Fruit fly (Drosophila melanogaster): ENCODE data around the gene Cph.

The Cph gene

DNA sequence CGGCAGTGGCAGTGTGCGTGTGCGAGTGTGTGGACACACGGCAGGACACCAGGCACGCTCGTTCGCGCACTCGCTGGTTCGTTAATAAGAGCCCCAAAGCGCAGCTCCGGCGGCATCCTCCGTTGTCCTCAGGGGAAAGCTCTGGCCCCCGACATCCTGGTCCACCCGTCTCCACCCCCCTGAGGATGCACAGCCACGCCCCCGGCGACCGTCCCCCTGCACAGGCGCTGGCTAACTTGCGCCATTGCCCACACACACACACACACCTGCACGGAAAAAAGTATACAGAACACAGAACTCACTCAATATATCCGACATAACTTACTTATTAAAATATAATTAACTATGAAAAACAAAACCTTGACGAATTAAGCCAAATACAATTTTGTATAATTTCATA lies 108.5 kb downstream of the Cph start:
- TF ChIP-seq CG34422 (GFP tag; IDR thresholded peaks at IDR 0.05) (no peak), BEAF-32 (GFP tag; optimal IDR thresholded peaks at IDR 0.05) (no peak), tgo (GFP tag; IDR thresholded peaks at IDR 0.05) (no peak), Xrp1 (GFP tag; IDR thresholded peaks at IDR 0.05) (no peak), Opbp (GFP tag; IDR thresholded peaks at IDR 0.05; ENCODE audit: partially characterized antibody) (no peak), ssp (GFP tag; IDR thresholded peaks at IDR 0.05) (no peak), wdn (GFP tag; IDR thresholded peaks at IDR 0.05) (no peak), Dfd (GFP tag; optimal IDR thresholded peaks at IDR 0.05) (no peak), onecut (GFP tag; IDR thresholded peaks at IDR 0.05) (no peak), phol (tag; optimal IDR thresholded peaks at IDR 0.05) (no peak), otp (GFP tag; IDR thresholded peaks at IDR 0.05) (no peak), Stat92E (GFP tag; optimal IDR thresholded peaks at IDR 0.05) (no peak), CG8478 (optimal IDR thresholded peaks at IDR 0.05) (no peak), eve (GFP tag; optimal IDR thresholded peaks at IDR 0.05) (no peak), CG17829 (tag; optimal IDR thresholded peaks at IDR 0.05) (no peak), Myb (GFP tag; optimal IDR thresholded peaks at IDR 0.05) (no peak)

DNA sequence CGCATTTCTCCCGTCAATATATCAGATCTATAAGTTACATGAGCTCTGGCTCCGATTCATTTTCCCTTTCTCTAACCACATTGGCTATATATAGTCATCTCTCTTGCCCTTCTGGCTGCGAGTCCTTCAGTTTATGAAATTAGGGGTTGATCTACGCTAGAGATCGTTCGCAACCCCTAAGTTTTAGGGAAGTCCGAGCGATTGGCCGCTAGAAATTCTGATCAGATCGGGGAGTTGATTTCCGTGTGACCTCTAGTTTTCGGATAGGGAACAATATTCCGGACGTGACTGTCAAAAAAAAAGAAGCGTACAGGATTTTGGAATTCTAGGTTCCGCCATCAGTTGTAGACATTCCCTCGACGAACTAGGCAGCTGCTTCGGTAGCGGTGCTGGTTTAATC lies 114.9 kb downstream of the Cph start:
- TF ChIP-seq twi (tag; optimal IDR thresholded peaks at IDR 0.05) (no peak), Nf-YC (tag; optimal IDR thresholded peaks at IDR 0.05) (peak; percentile 80), row (GFP tag; IDR thresholded peaks at IDR 0.05) (no peak), ssp (GFP tag; IDR thresholded peaks at IDR 0.05) (no peak), CG18262 (tag; optimal IDR thresholded peaks at IDR 0.05) (no peak), Nf-YB (GFP tag; optimal IDR thresholded peaks at IDR 0.05) (peak; percentile 90), ap (GFP tag; IDR thresholded peaks at IDR 0.05) (no peak), fd64A (GFP tag; optimal IDR thresholded peaks at IDR 0.05) (no peak), CG3407 (GFP tag; optimal IDR thresholded peaks at IDR 0.05) (no peak), da (GFP tag; optimal IDR thresholded peaks at IDR 0.05) (no peak), CG10321 (GFP tag; IDR thresholded peaks at IDR 0.05) (peak; percentile 57; the same call in 1 of the 2 replicates), CG1602 (GFP tag; optimal IDR thresholded peaks at IDR 0.05) (no peak), vnd (GFP tag; IDR thresholded peaks at IDR 0.05; ENCODE audit: partially characterized antibody) (no peak), CG15073 (GFP tag; optimal IDR thresholded peaks at IDR 0.05) (peak; percentile 93), CG4617 (GFP tag; optimal IDR thresholded peaks at IDR 0.05; ENCODE audit: borderline replicate concordance) (no peak), CG13424 (tag; optimal IDR thresholded peaks at IDR 0.05) (no peak), Atf-2 (GFP tag; optimal IDR thresholded peaks at IDR 0.05) (no peak), Camta (GFP tag; optimal IDR thresholded peaks at IDR 0.05) (no peak), h (optimal IDR thresholded peaks at IDR 0.05) (no peak), insv (GFP tag; optimal IDR thresholded peaks at IDR 0.05) (peak; percentile 34 to 88), peb (GFP tag; IDR thresholded peaks at IDR 0.05) (no peak), CG12219 (GFP tag; optimal IDR thresholded peaks at IDR 0.05) (no peak), sqz (GFP tag; optimal IDR thresholded peaks at IDR 0.05) (no peak), CG12071 (GFP tag; optimal IDR thresholded peaks at IDR 0.05) (no peak), CTCF (GFP tag; optimal IDR thresholded peaks at IDR 0.05) (no peak), CG34422 (GFP tag; IDR thresholded peaks at IDR 0.05) (no peak), bigmax (GFP tag; optimal IDR thresholded peaks at IDR 0.05) (no peak), CG12104 (GFP tag; optimal IDR thresholded peaks at IDR 0.05) (no peak)

dm6 chrX:7255153-7255552 lies 117.6 kb downstream of the Cph start:
- peak; percentile 41; the same call in 2 of the 3 replicates for TF ChIP-seq row (GFP tag; IDR thresholded peaks at IDR 0.05)
- TF ChIP-seq mld (GFP tag; IDR thresholded peaks at IDR 0.05; ENCODE audit: partially characterized antibody) = no peak
- TF ChIP-seq CG3065 (GFP tag; optimal IDR thresholded peaks at IDR 0.05) = no peak
- no peak for TF ChIP-seq bcd (GFP tag; optimal IDR thresholded peaks at IDR 0.05)
- no peak for TF ChIP-seq YL-1 (GFP tag; optimal IDR thresholded peaks at IDR 0.05)
- TF ChIP-seq ttk (GFP tag; IDR thresholded peaks at IDR 0.05) = no peak
- TF ChIP-seq CG12299 (tag; optimal IDR thresholded peaks at IDR 0.05) = no peak
- no peak for TF ChIP-seq fru (optimal IDR thresholded peaks at IDR 0.05)
- no peak for TF ChIP-seq Mrtf (GFP tag; IDR thresholded peaks at IDR 0.05)
- no peak for TF ChIP-seq CG9817 (tag; optimal IDR thresholded peaks at IDR 0.05)
- no peak for TF ChIP-seq CG11247 (GFP tag; IDR thresholded peaks at IDR 0.05)
- TF ChIP-seq MTF-1 (GFP tag; optimal IDR thresholded peaks at IDR 0.05; ENCODE audit: borderline replicate concordance) = no peak
- TF ChIP-seq gem (tag; optimal IDR thresholded peaks at IDR 0.05) = peak; percentile 21
